Worm (Caenorhabditis elegans) whole organism, L3 larva: ENCODE data around the gene srh-46.

Experiments
- aly-2 ChIP-seq: fragments of 150-350 bp; optimal IDR thresholded peaks from 2 replicates; lab custom pipeline; 2014; ENCODE audit warnings: missing biosample characterization, missing genetic modification characterization
- ama-1 ChIP-seq: fragments of 150-350 bp; optimal IDR thresholded peaks from 2 replicates; lab custom pipeline; 2018
- ceh-16 ChIP-seq: sonication (generic microtip); optimal IDR thresholded peaks from 2 replicates; lab custom pipeline; 2017; ENCODE audit warnings: missing biosample characterization, missing genetic modification characterization
- ceh-28 ChIP-seq: fragments of 150-350 bp; optimal IDR thresholded peaks from 2 replicates; lab custom pipeline; 2014; ENCODE audit warnings: missing biosample characterization, missing genetic modification reagents, missing genetic modification characterization
- ceh-82 ChIP-seq: fragments of 150-350 bp; optimal IDR thresholded peaks from 2 replicates; lab custom pipeline; 2014; ENCODE audit warnings: missing biosample characterization, missing genetic modification characterization
- ceh-9 ChIP-seq: sonication (generic microtip); optimal IDR thresholded peaks from 2 replicates; lab custom pipeline; 2018; ENCODE audit warnings: missing biosample characterization, missing genetic modification characterization
- daf-12 ChIP-seq: fragments of 150-350 bp; optimal IDR thresholded peaks from 2 replicates; lab custom pipeline; 2014; ENCODE audit warnings: missing biosample characterization, missing genetic modification reagents, missing genetic modification characterization
- egl-27 ChIP-seq: sonication (generic microtip); optimal IDR thresholded peaks from 4 replicates; lab custom pipeline; 2017; ENCODE audit warnings: missing biosample characterization, missing genetic modification reagents, missing genetic modification characterization
- egl-5 ChIP-seq: fragments of 150-350 bp; optimal IDR thresholded peaks from 2 replicates; lab custom pipeline; 2017; ENCODE audit warnings: missing biosample characterization, missing genetic modification reagents, missing genetic modification characterization, inconsistent platforms
- elt-2 ChIP-seq: sonication (generic microtip); optimal IDR thresholded peaks from 2 replicates; lab custom pipeline; 2016; ENCODE audit warnings: missing genetic modification reagents, mild to moderate bottlenecking, missing genetic modification characterization, missing compliant biosample characterization
- elt-3 ChIP-seq, 3 experiments: fragments of 150-350 bp in 1 of 3; sonication (generic microtip) in 2 of 3; optimal IDR thresholded peaks; 2 replicates in 2 of 3; 4 replicates in 1 of 3; lab custom pipeline; 2014 to 2017; ENCODE audit warnings: missing biosample characterization in 3 of 3, missing genetic modification characterization in 3 of 3
- eor-1 ChIP-seq, 2 experiments: fragments of 150-350 bp; optimal IDR thresholded peaks; 2 replicates each; lab custom pipeline; 2014 to 2018; ENCODE audit warnings: missing biosample characterization in 2 of 2, missing genetic modification characterization in 2 of 2
- fkh-10 ChIP-seq: sonication (generic microtip); optimal IDR thresholded peaks from 2 replicates; lab custom pipeline; 2017; ENCODE audit warnings: missing biosample characterization, missing genetic modification reagents, missing genetic modification characterization
- fkh-2 ChIP-seq: fragments of 150-350 bp; optimal IDR thresholded peaks from 2 replicates; lab custom pipeline; 2014; ENCODE audit warnings: missing biosample characterization, missing genetic modification reagents, missing genetic modification characterization
- fos-1 ChIP-seq: fragments of 150-350 bp; optimal IDR thresholded peaks from 2 replicates; lab custom pipeline; 2014; ENCODE audit warnings: missing biosample characterization, missing genetic modification characterization
- hmg-11 ChIP-seq: sonication (generic microtip); optimal IDR thresholded peaks from 2 replicates; lab custom pipeline; 2016; ENCODE audit warnings: missing genetic modification characterization, missing compliant biosample characterization
- jun-1 ChIP-seq: fragments of 150-350 bp; optimal IDR thresholded peaks from 2 replicates; lab custom pipeline; 2014; ENCODE audit warnings: missing biosample characterization, missing genetic modification reagents, missing genetic modification characterization
- lin-15B ChIP-seq: fragments of 150-350 bp; optimal IDR thresholded peaks from 2 replicates; lab custom pipeline; 2014; ENCODE audit warnings: missing biosample characterization, missing genetic modification characterization
- lsy-12 ChIP-seq: sonication (generic microtip); optimal IDR thresholded peaks from 2 replicates; lab custom pipeline; 2016; ENCODE audit warnings: mild to moderate bottlenecking, missing genetic modification characterization, missing compliant biosample characterization
- mdl-1 ChIP-seq: fragments of 150-350 bp; optimal IDR thresholded peaks from 2 replicates; lab custom pipeline; 2014; ENCODE audit warnings: missing biosample characterization, missing genetic modification characterization
- mml-1 ChIP-seq: fragments of 150-350 bp; sonication (generic microtip); optimal IDR thresholded peaks from 3 replicates; lab custom pipeline; 2014; ENCODE audit warnings: missing biosample characterization, missing genetic modification characterization
- nfya-1 ChIP-seq: sonication (generic microtip); optimal IDR thresholded peaks from 2 replicates; lab custom pipeline; 2017; ENCODE audit warnings: missing genetic modification characterization, mild to moderate bottlenecking, missing compliant biosample characterization, antibody characterized with exemption, moderate library complexity; ENCODE audit not compliant: insufficient read depth
- nhr-11 ChIP-seq: fragments of 150-350 bp; optimal IDR thresholded peaks from 2 replicates; lab custom pipeline; 2014; ENCODE audit warnings: missing biosample characterization, missing genetic modification characterization
- nhr-23 ChIP-seq: fragments of 150-350 bp; optimal IDR thresholded peaks from 2 replicates; lab custom pipeline; 2014; ENCODE audit warnings: missing biosample characterization, missing genetic modification reagents, missing genetic modification characterization
- nhr-237 ChIP-seq: fragments of 150-350 bp; optimal IDR thresholded peaks from 2 replicates; lab custom pipeline; 2014; ENCODE audit warnings: missing biosample characterization, missing genetic modification characterization
- nhr-25 ChIP-seq: sonication (generic microtip); optimal IDR thresholded peaks from 2 replicates; lab custom pipeline; 2017; ENCODE audit warnings: missing biosample characterization, missing genetic modification characterization
- nhr-28 ChIP-seq: fragments of 150-350 bp; optimal IDR thresholded peaks from 2 replicates; lab custom pipeline; 2014; ENCODE audit warnings: missing biosample characterization, missing genetic modification characterization
- nhr-43 ChIP-seq: sonication (generic microtip); optimal IDR thresholded peaks from 2 replicates; lab custom pipeline; 2016; ENCODE audit warnings: mild to moderate bottlenecking, missing genetic modification characterization, missing compliant biosample characterization; ENCODE audit not compliant: poor library complexity, severe bottlenecking
- nhr-67 ChIP-seq: fragments of 150-350 bp; optimal IDR thresholded peaks from 2 replicates; lab custom pipeline; 2014; ENCODE audit warnings: missing biosample characterization, missing genetic modification characterization
- nhr-77 ChIP-seq: fragments of 150-350 bp; optimal IDR thresholded peaks from 2 replicates; lab custom pipeline; 2014; ENCODE audit warnings: missing biosample characterization, missing genetic modification characterization
- pha-4 ChIP-seq: fragments of 150-350 bp; optimal IDR thresholded peaks from 2 replicates; lab custom pipeline; 2014; ENCODE audit warnings: missing biosample characterization, missing genetic modification reagents, missing genetic modification characterization
- pqm-1 ChIP-seq: fragments of 150-350 bp; optimal IDR thresholded peaks from 2 replicates; lab custom pipeline; 2017; ENCODE audit warnings: missing biosample characterization, missing genetic modification characterization, inconsistent platforms
- sea-2 ChIP-seq: fragments of 150-350 bp; sonication (generic microtip); optimal IDR thresholded peaks from 4 replicates; lab custom pipeline; 2014; ENCODE audit warnings: missing biosample characterization, missing genetic modification reagents, missing genetic modification characterization
- skn-1 ChIP-seq: fragments of 150-350 bp; optimal IDR thresholded peaks from 2 replicates; lab custom pipeline; 2014; ENCODE audit warnings: missing biosample characterization, missing genetic modification characterization
- snpc-4 ChIP-seq: fragments of 150-350 bp; optimal IDR thresholded peaks from 2 replicates; lab custom pipeline; 2014; ENCODE audit warnings: missing biosample characterization, missing genetic modification characterization
- unc-39 ChIP-seq: sonication (generic microtip); optimal IDR thresholded peaks from 4 replicates; lab custom pipeline; 2017; ENCODE audit warnings: missing biosample characterization, missing genetic modification characterization
- zag-1 ChIP-seq: fragments of 150-350 bp; optimal IDR thresholded peaks from 2 replicates; lab custom pipeline; 2014; ENCODE audit warnings: missing biosample characterization, missing genetic modification characterization
- ztf-11 ChIP-seq: fragments of 150-350 bp; optimal IDR thresholded peaks from 2 replicates; lab custom pipeline; 2014; ENCODE audit warnings: missing biosample characterization, missing genetic modification characterization
- ztf-4 ChIP-seq: fragments of 150-350 bp; optimal IDR thresholded peaks from 2 replicates; lab custom pipeline; 2014; ENCODE audit warnings: missing biosample characterization, missing genetic modification characterization

The srh-46 gene

DNA sequence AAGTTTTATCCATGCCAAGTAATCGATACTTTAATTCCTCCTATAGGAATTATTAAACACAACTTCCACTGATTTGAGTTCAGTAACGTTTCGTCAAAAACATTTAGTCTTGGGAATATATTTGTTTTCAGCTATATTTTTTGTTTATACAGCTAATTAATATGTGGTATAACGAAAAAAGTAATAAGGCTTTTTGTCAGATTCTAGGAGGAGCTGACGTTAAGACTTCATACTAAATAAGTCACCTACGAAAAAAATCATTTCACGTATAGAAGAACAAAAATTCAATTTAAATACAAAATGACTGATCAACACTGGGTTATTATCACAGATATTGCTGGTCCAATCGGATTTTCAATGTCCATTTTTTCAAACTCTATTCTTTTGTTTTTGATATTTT, 33.9 kb downstream of the srh-46 start, which contains the start of gene str-115:
str-115 (plus strand) TSS at position 301 of the 400 bp plus-strand sequence.
- no peak for TF ChIP-seq nhr-25 (tag; lab: Kevin White, UChicago)
- no peak for TF ChIP-seq egl-27
- TF ChIP-seq nhr-11 (tag; lab: Kevin White, UChicago), result no peak
- TF ChIP-seq eor-1 (tag; optimal IDR thresholded peaks at IDR 0.05; lab: Kevin White, UChicago), result no peak
- no peak for TF ChIP-seq elt-2
- TF ChIP-seq jun-1 (tag; lab: Kevin White, UChicago), result no peak
- TF ChIP-seq unc-39 (tag; lab: Kevin White, UChicago), result no peak
- TF ChIP-seq mml-1 (tag; lab: Kevin White, UChicago), result no peak
- no peak for TF ChIP-seq hmg-11 (tag; lab: Kevin White, UChicago)
- no peak for TF ChIP-seq fkh-2 (tag; lab: Kevin White, UChicago)
- no peak for TF ChIP-seq nhr-237 (tag; lab: Kevin White, UChicago)
- no peak for TF ChIP-seq snpc-4
- TF ChIP-seq ztf-4, result no peak
- TF ChIP-seq lsy-12 (tag; lab: Kevin White, UChicago), result no peak
- no peak for TF ChIP-seq lin-15B (tag; lab: Kevin White, UChicago)
- TF ChIP-seq nfya-1 (tag; lab: Kevin White, UChicago), result no peak
- no peak for TF ChIP-seq elt-3 (tag; optimal IDR thresholded peaks at IDR 0.05; lab: Kevin White, UChicago)
- TF ChIP-seq nhr-23 (tag; lab: Kevin White, UChicago), result no peak

DNA sequence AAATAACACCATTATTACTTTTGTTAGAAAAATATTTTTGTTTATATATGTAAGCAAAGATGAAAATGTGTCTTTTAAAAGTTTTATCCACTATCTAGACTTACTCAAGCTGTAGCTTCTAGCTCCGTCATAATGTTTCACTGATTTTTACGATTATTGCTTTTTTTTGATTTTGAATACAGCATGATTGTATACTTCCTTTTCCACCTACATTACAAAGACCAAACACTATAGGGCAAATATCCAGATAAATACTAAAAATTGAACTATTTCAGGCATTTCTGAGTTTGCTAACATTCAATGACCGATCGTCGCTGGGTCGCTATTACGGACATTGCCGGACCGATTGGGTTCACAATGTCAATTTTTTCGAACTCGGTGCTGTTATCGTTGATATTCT, 36.0 kb downstream of the srh-46 start, which contains the start of gene str-116:
str-116 (plus strand) TSS at position 301 of the 400 bp plus-strand sequence.
- TF ChIP-seq daf-12 (tag; lab: Kevin White, UChicago), result no peak
- no peak for TF ChIP-seq nhr-11 (tag; lab: Kevin White, UChicago)
- no peak for TF ChIP-seq aly-2
- no peak for TF ChIP-seq nfya-1 (tag; lab: Kevin White, UChicago)
- no peak for TF ChIP-seq elt-2
- no peak for TF ChIP-seq ceh-82
- no peak for TF ChIP-seq nhr-237 (tag; lab: Kevin White, UChicago)
- no peak for TF ChIP-seq sea-2
- TF ChIP-seq mml-1 (tag; lab: Kevin White, UChicago), result no peak
- TF ChIP-seq nhr-67 (tag; lab: Kevin White, UChicago), result no peak
- TF ChIP-seq nhr-23 (tag; lab: Kevin White, UChicago), result no peak
- TF ChIP-seq nhr-28 (tag; lab: Kevin White, UChicago), result no peak
- no peak for TF ChIP-seq ztf-4
- no peak for TF ChIP-seq nhr-25 (tag; lab: Kevin White, UChicago)
- TF ChIP-seq jun-1 (tag; lab: Kevin White, UChicago), result no peak
- no peak for TF ChIP-seq ceh-16 (tag; lab: Kevin White, UChicago)

DNA sequence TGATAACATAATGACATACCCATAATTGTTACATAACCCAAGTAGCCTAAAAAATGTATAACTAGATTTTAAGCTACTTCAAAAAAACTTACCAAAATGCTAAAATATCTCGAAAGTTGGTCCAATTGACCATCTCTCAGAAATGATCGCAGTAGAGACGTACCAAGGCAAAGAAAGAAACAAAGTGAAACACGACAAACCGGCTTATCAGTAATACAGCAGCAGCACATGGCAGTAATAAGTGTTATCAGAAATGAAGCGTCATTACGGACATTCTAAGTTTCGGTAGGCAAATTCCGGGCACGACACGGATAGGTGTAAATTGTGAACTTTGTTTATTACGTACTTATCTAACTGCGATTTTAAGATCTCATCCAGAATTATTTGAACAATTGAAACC, 37.2 kb downstream of the srh-46 start, which contains the start of gene cln-3.1:
cln-3.1 (minus strand) TSS at position 171 of the 400 bp plus-strand sequence.
- TF ChIP-seq pha-4 (no peak), nhr-11 (tag; lab: Kevin White, UChicago) (no peak), ama-1 (no peak), mdl-1 (tag; lab: Kevin White, UChicago) (no peak), elt-2 (peak; percentile 64), pqm-1 (tag; lab: Kevin White, UChicago) (peak; percentile 28), nhr-77 (tag; lab: Kevin White, UChicago) (no peak), skn-1 (tag; lab: Kevin White, UChicago) (no peak), ztf-4 (no peak), lin-15B (tag; lab: Kevin White, UChicago) (no peak), nhr-43 (tag; lab: Kevin White, UChicago) (no peak), mml-1 (tag; lab: Kevin White, UChicago) (no peak), fkh-10 (GFP tag; lab: Kevin White, UChicago) (no peak)

DNA sequence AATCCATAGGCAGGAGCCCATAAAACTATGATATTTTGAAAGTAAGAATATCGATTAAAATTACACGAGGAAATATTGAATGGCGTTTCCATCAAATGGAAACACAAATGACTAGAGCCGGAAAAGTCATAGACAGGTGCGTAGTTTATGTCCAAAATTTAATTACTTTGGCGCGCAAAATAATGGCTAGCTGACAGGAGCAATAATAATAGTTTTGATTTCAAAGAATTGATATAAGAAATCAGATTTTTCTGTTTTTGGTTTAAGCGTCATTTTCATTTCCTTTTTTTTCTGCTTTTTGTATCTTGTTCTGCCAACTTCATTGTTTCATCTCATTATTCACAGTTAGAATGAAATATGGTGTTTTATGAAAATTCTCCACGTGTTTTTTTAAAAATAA, 39.7 kb downstream of the srh-46 start, which contains the start of gene F07B10.4:
F07B10.4 (minus strand) TSS at position 101 of the 400 bp plus-strand sequence.
- no peak for TF ChIP-seq ceh-9 (tag; lab: Kevin White, UChicago)
- TF ChIP-seq fkh-10 (GFP tag; lab: Kevin White, UChicago), result no peak
- no peak for TF ChIP-seq sea-2
- TF ChIP-seq mml-1 (tag; lab: Kevin White, UChicago), result no peak
- TF ChIP-seq ztf-11 (tag; lab: Kevin White, UChicago), result no peak
- TF ChIP-seq fkh-2 (tag; lab: Kevin White, UChicago), result no peak
- no peak for TF ChIP-seq nhr-237 (tag; lab: Kevin White, UChicago)
- no peak for TF ChIP-seq egl-5 (tag; lab: Kevin White, UChicago)
- no peak for TF ChIP-seq elt-3 (tag; optimal IDR thresholded peaks at IDR 0.05; lab: Kevin White, UChicago)
- no peak for TF ChIP-seq nfya-1 (tag; lab: Kevin White, UChicago)
- TF ChIP-seq aly-2, result no peak
- TF ChIP-seq fos-1 (tag; lab: Kevin White, UChicago), result no peak
- TF ChIP-seq pqm-1 (tag; lab: Kevin White, UChicago), result no peak
- no peak for TF ChIP-seq elt-2
- TF ChIP-seq ceh-28 (tag; lab: Kevin White, UChicago), result no peak
- TF ChIP-seq nhr-43 (tag; lab: Kevin White, UChicago), result no peak
- TF ChIP-seq zag-1 (tag; lab: Kevin White, UChicago), result no peak
- TF ChIP-seq nhr-23 (tag; lab: Kevin White, UChicago), result no peak
- no peak for TF ChIP-seq nhr-28 (tag; lab: Kevin White, UChicago)
- TF ChIP-seq nhr-11 (tag; lab: Kevin White, UChicago), result no peak
